Worm (Caenorhabditis elegans): ENCODE measurements around the gene dpy-4.

DNA sequence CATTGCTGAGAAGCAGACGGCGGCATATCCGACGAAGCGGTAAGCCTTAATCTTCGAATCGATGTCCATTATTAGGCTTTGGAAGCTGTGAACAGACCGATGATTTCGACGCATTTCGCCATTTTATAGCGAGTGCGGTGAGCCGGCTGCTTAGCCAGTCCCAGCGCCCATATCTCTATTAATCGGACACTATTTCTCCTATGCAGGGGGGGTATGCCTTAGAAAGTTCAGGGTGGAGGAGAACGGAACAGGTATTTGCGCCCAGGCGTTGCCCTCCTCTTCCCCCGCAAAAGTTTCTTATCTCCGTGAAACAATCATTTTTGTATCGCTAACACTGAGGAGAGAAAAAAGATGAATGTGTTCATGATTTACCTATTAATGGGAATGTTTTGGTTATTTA is at the start of gene dpy-4:
- TF ChIP-seq ceh-44 (GFP tag; IDR thresholded peaks at IDR 0.05) (no peak), unc-39 (tag; optimal IDR thresholded peaks at IDR 0.05) (no peak), hlh-11 (tag; optimal IDR thresholded peaks at IDR 0.05) (no peak), nhr-25 (tag; optimal IDR thresholded peaks at IDR 0.05; ENCODE audit: borderline replicate concordance, insufficient read depth) (no peak), jun-1 (tag; optimal IDR thresholded peaks at IDR 0.05) (no peak), ama-1 (optimal IDR thresholded peaks at IDR 0.05) (no peak), snpc-4 (tag; optimal IDR thresholded peaks at IDR 0.05) (no peak), mep-1 (tag; optimal IDR thresholded peaks at IDR 0.05) (no peak), zfp-3 (GFP tag; conservative IDR thresholded peaks at IDR 0.05) (no peak), ceh-28 (tag; optimal IDR thresholded peaks at IDR 0.05) (no peak), daf-12 (tag; optimal IDR thresholded peaks at IDR 0.05) (no peak), F44E2.7 (GFP tag; IDR thresholded peaks at IDR 0.05) (no peak), nhr-28 (tag; optimal IDR thresholded peaks at IDR 0.05) (no peak)
